Fruit fly (Drosophila melanogaster) whole organism, embryonic: Measurements from ENCODE around the gene RabX6.

Experiments used
- B-H2 ChIP-seq: fragments of 200-800 bp; sonication (Bioruptor generic); optimal IDR thresholded peaks from 2 replicates; lab custom pipeline; 2018; ENCODE audit warnings: missing biosample characterization, mild to moderate bottlenecking, missing genetic modification characterization
- C15 ChIP-seq: fragments of 200-800 bp; sonication (Bioruptor generic); IDR thresholded peaks from 3 replicates; pipeline ENCODE4 v1.3.6; 2022; ENCODE audit warnings: missing biosample characterization, missing genetic modification characterization
- CG10565 ChIP-seq: fragments of 200-800 bp; sonication (Bioruptor generic); optimal IDR thresholded peaks from 3 replicates; lab custom pipeline; 2016; ENCODE audit warnings: missing biosample characterization, mild to moderate bottlenecking, missing genetic modification characterization
- CG10979 ChIP-seq: fragments of 200-800 bp; sonication (Bioruptor generic); optimal IDR thresholded peaks from 2 replicates; lab custom pipeline; 2018; ENCODE audit warnings: missing biosample characterization, mild to moderate bottlenecking, missing genetic modification characterization, moderate library complexity
- CG14014 ChIP-seq: fragments of 200-800 bp; sonication (Bioruptor generic); IDR thresholded peaks from 2 replicates; pipeline ENCODE4 v1.3.6; 2022; ENCODE audit warnings: missing biosample characterization, missing genetic modification characterization
- CG14050 ChIP-seq: fragments of 200-800 bp; sonication (Bioruptor generic); IDR thresholded peaks from 3 replicates; pipeline ENCODE4 v1.3.6; 2022; ENCODE audit warnings: missing biosample characterization, missing genetic modification characterization
- CG16815 ChIP-seq: fragments of 200-800 bp; sonication (Bioruptor generic); optimal IDR thresholded peaks from 3 replicates; lab custom pipeline; 2017; ENCODE audit warnings: missing biosample characterization, mild to moderate bottlenecking, missing genetic modification characterization
- CG17359 ChIP-seq: fragments of 200-800 bp; sonication (Bioruptor generic); optimal IDR thresholded peaks from 3 replicates; lab custom pipeline; 2018; ENCODE audit warnings: missing biosample characterization, mild to moderate bottlenecking, missing genetic modification characterization, moderate library complexity
- CG2116 ChIP-seq: fragments of 200-800 bp; sonication (Bioruptor generic); optimal IDR thresholded peaks from 3 replicates; lab custom pipeline; 2018; ENCODE audit warnings: missing biosample characterization, mild to moderate bottlenecking, missing genetic modification characterization
- CG2120 ChIP-seq: fragments of 200-800 bp; sonication (Bioruptor generic); optimal IDR thresholded peaks from 3 replicates; lab custom pipeline; 2016; ENCODE audit warnings: missing biosample characterization, missing genetic modification characterization
- CG2199 ChIP-seq: fragments of 200-800 bp; sonication (Bioruptor generic); IDR thresholded peaks from 3 replicates; pipeline ENCODE4 v1.3.6; 2022; ENCODE audit warnings: missing biosample characterization, missing genetic modification characterization
- CG3995 ChIP-seq: fragments of 200-800 bp; sonication (Bioruptor generic); optimal IDR thresholded peaks from 3 replicates; lab custom pipeline; 2016; ENCODE audit warnings: missing biosample characterization, missing genetic modification characterization
- CG4404 ChIP-seq: fragments of 200-800 bp; sonication (Bioruptor generic); IDR thresholded peaks from 2 replicates; pipeline ENCODE4 v1.3.6; 2022; ENCODE audit warnings: missing biosample characterization, missing genetic modification characterization
- CG4820 ChIP-seq: fragments of 200-800 bp; sonication (Bioruptor generic); optimal IDR thresholded peaks from 3 replicates; lab custom pipeline; 2016; ENCODE audit warnings: missing biosample characterization, missing genetic modification characterization
- CG6175 ChIP-seq: fragments of 200-800 bp; sonication (Bioruptor generic); IDR thresholded peaks from 3 replicates; pipeline ENCODE4 v1.3.6; 2022; ENCODE audit warnings: missing biosample characterization, missing genetic modification characterization
- CG7839 ChIP-seq: fragments of 200-800 bp; sonication (Bioruptor generic); optimal IDR thresholded peaks from 3 replicates; lab custom pipeline; 2018; ENCODE audit warnings: missing biosample characterization, mild to moderate bottlenecking, missing genetic modification characterization, moderate library complexity
- CG9817 ChIP-seq: fragments of 200-800 bp; sonication (Bioruptor generic); optimal IDR thresholded peaks from 2 replicates; lab custom pipeline; 2018; ENCODE audit warnings: missing biosample characterization, mild to moderate bottlenecking, missing genetic modification characterization, moderate library complexity
- Chrac-16 ChIP-seq: fragments of 200-800 bp; sonication (Bioruptor generic); optimal IDR thresholded peaks from 3 replicates; lab custom pipeline; 2016; ENCODE audit warnings: missing biosample characterization, missing genetic modification characterization
- Dek ChIP-seq: fragments of 200-800 bp; sonication (Bioruptor generic); optimal IDR thresholded peaks from 3 replicates; lab custom pipeline; 2019; ENCODE audit warnings: missing biosample characterization, mild to moderate bottlenecking, missing genetic modification characterization, moderate library complexity
- HLH3B ChIP-seq: fragments of 200-800 bp; sonication (Bioruptor generic); IDR thresholded peaks from 2 replicates; pipeline ENCODE4 v1.3.6; 2022; ENCODE audit warnings: missing biosample characterization, missing genetic modification characterization
- Jarid2 ChIP-seq: fragments of 200-800 bp; sonication (Bioruptor generic); optimal IDR thresholded peaks from 3 replicates; lab custom pipeline; 2017; ENCODE audit warnings: mild to moderate bottlenecking, missing biosample characterization, missing genetic modification reagents, missing genetic modification characterization
- Max ChIP-seq: fragments of 200-800 bp; sonication (Bioruptor generic); optimal IDR thresholded peaks from 2 replicates; lab custom pipeline; 2016; ENCODE audit warnings: missing biosample characterization, mild to moderate bottlenecking, missing genetic modification characterization
- Oaz ChIP-seq: fragments of 200-800 bp; sonication (Bioruptor generic); IDR thresholded peaks from 2 replicates; pipeline ENCODE4 v1.3.6; 2022; ENCODE audit warnings: missing biosample characterization, missing genetic modification characterization
- Side ChIP-seq: fragments of 200-800 bp; sonication (Bioruptor generic); optimal IDR thresholded peaks from 2 replicates; lab custom pipeline; 2016; ENCODE audit warnings: missing biosample characterization, missing genetic modification characterization
- Sry-δ ChIP-seq: fragments of 200-800 bp; sonication (Bioruptor generic); optimal IDR thresholded peaks from 2 replicates; lab custom pipeline; 2016; ENCODE audit warnings: missing biosample characterization, missing genetic modification characterization
- Stat92E ChIP-seq, 3 experiments: fragments of >200 bp in 2 of 3; fragments of 200-800 bp in 1 of 3; sonication (Bioruptor generic) in 1 of 3; optimal IDR thresholded peaks; 2 replicates each; lab custom pipeline; 2017 to 2019; ENCODE audit warnings: missing biosample characterization in 3 of 3, missing genetic modification characterization in 3 of 3, mild to moderate bottlenecking in 1 of 3, moderate library complexity in 1 of 3
- ac ChIP-seq: fragments of 200-800 bp; sonication (Bioruptor generic); optimal IDR thresholded peaks from 3 replicates; lab custom pipeline; 2017; ENCODE audit warnings: missing biosample characterization, mild to moderate bottlenecking, missing genetic modification characterization
- ash1 ChIP-seq: fragments of 200-800 bp; sonication (Bioruptor generic); optimal IDR thresholded peaks from 2 replicates; lab custom pipeline; 2018; ENCODE audit warnings: missing biosample characterization, mild to moderate bottlenecking, missing genetic modification characterization
- cg ChIP-seq: fragments of 200-800 bp; sonication (Bioruptor generic); optimal IDR thresholded peaks from 3 replicates; lab custom pipeline; 2019; ENCODE audit warnings: missing biosample characterization, mild to moderate bottlenecking, missing genetic modification characterization, moderate library complexity
- crc ChIP-seq: fragments of 200-800 bp; sonication (Bioruptor generic); optimal IDR thresholded peaks from 2 replicates; lab custom pipeline; 2016; ENCODE audit warnings: missing biosample characterization, missing genetic modification characterization
- croc ChIP-seq: fragments of 200-800 bp; sonication (Bioruptor generic); conservative IDR thresholded peaks from 3 replicates; pipeline ENCODE4 v1.3.6; 2022; ENCODE audit warnings: missing biosample characterization, missing genetic modification characterization
- crol ChIP-seq: fragments of 200-800 bp; sonication (Bioruptor generic); IDR thresholded peaks from 2 replicates; pipeline ENCODE4 v1.3.6; 2022; ENCODE audit warnings: missing biosample characterization, missing genetic modification characterization
- da ChIP-seq: fragments of 200-800 bp; sonication (Bioruptor generic); optimal IDR thresholded peaks from 2 replicates; lab custom pipeline; 2016; ENCODE audit warnings: missing biosample characterization, missing genetic modification characterization
- eyg ChIP-seq: fragments of 200-800 bp; sonication (Bioruptor generic); optimal IDR thresholded peaks from 3 replicates; lab custom pipeline; 2016; ENCODE audit warnings: missing biosample characterization, missing genetic modification characterization
- gem ChIP-seq: fragments of 200-800 bp; sonication (Bioruptor generic); optimal IDR thresholded peaks from 2 replicates; lab custom pipeline; 2019; ENCODE audit warnings: missing biosample characterization, mild to moderate bottlenecking, missing genetic modification characterization, moderate library complexity
- grau ChIP-seq: fragments of 200-800 bp; optimal IDR thresholded peaks from 3 replicates; lab custom pipeline; 2019; ENCODE audit warnings: missing biosample characterization, mild to moderate bottlenecking, missing genetic modification characterization, moderate library complexity
- h ChIP-seq: fragments of >200 bp; optimal IDR thresholded peaks from 2 replicates; lab custom pipeline; 2017
- hb ChIP-seq: fragments of 200-800 bp; sonication (Bioruptor generic); IDR thresholded peaks from 3 replicates; pipeline ENCODE4 v1.3.6; 2022; ENCODE audit warnings: missing biosample characterization, missing genetic modification characterization; ENCODE audit not compliant: partially characterized antibody
- ken ChIP-seq: fragments of 200-800 bp; sonication (Bioruptor generic); IDR thresholded peaks from 3 replicates; pipeline ENCODE4 v1.3.6; 2022; ENCODE audit warnings: missing biosample characterization, missing genetic modification characterization
- lab ChIP-seq: fragments of 200-800 bp; sonication (Bioruptor generic); optimal IDR thresholded peaks from 3 replicates; lab custom pipeline; 2017; ENCODE audit warnings: missing biosample characterization, missing genetic modification characterization, mild to moderate bottlenecking, moderate library complexity, missing genetic modification reagents
- pan ChIP-seq, 4 experiments: fragments of >200 bp in 3 of 4; fragments of 200-800 bp in 1 of 4; sonication (Bioruptor generic) in 1 of 4; optimal IDR thresholded peaks in 3 of 4; IDR thresholded peaks in 1 of 4; 2 replicates each; pipeline versions ENCODE4 v1.3.6 to Lab custom; 2017 to 2022; ENCODE audit warnings: missing biosample characterization in 2 of 4, missing genetic modification characterization in 2 of 4, mixed read lengths in 1 of 4
- psq ChIP-seq: fragments of 200-800 bp; sonication (Bioruptor generic); optimal IDR thresholded peaks from 2 replicates; lab custom pipeline; 2017; ENCODE audit warnings: missing biosample characterization, missing genetic modification characterization
- row ChIP-seq: fragments of 200-800 bp; sonication (Bioruptor generic); IDR thresholded peaks from 3 replicates; pipeline ENCODE4 v1.3.6; 2022; ENCODE audit warnings: missing biosample characterization, missing genetic modification characterization
- sens ChIP-seq: fragments of 200-800 bp; sonication (Bioruptor generic); peaks from one replicate; lab custom pipeline; 2016; ENCODE audit warnings: missing biosample characterization, missing genetic modification characterization
- sim ChIP-seq: fragments of 200-800 bp; sonication (Bioruptor generic); IDR thresholded peaks from 2 replicates; pipeline ENCODE4 v1.3.6; 2022; ENCODE audit warnings: missing biosample characterization, missing genetic modification characterization
- ssp ChIP-seq: fragments of 200-800 bp; sonication (Bioruptor generic); IDR thresholded peaks from 2 replicates; pipeline ENCODE4 v1.3.6; 2022; ENCODE audit warnings: missing biosample characterization, missing genetic modification characterization
- toy ChIP-seq: fragments of 200-800 bp; sonication (Bioruptor generic); IDR thresholded peaks from 2 replicates; pipeline ENCODE4 v1.3.6; 2022; ENCODE audit warnings: missing biosample characterization, missing genetic modification characterization
- twi ChIP-seq: fragments of 200-800 bp; optimal IDR thresholded peaks from 2 replicates; lab custom pipeline; 2019; ENCODE audit warnings: missing biosample characterization, mild to moderate bottlenecking, missing genetic modification characterization, moderate library complexity
- tx ChIP-seq: fragments of 200-800 bp; sonication (Bioruptor generic); optimal IDR thresholded peaks from 2 replicates; lab custom pipeline; 2016; ENCODE audit warnings: missing biosample characterization, missing genetic modification characterization

RabX6 gene

dm6 chr3L:733174-733829, 43.0 kb downstream of the RabX6 start (continued):
- TF ChIP-seq CG14014 (no peak), sim (GFP tag; lab: Robert Waterston, UW) (no peak), crol (peak; percentile 41; the same call in 1 of the 2 replicates), CG9817 (tag; lab: Kevin White, UChicago) (no peak), CG10565 (GFP tag; lab: Kevin White, UChicago) (no peak), croc (GFP tag; lab: Robert Waterston, UW) (no peak), toy (no peak), ssp (GFP tag; lab: Robert Waterston, UW) (no peak), psq (GFP tag; lab: Kevin White, UChicago) (no peak), Stat92E (GFP tag; optimal IDR thresholded peaks at IDR 0.05; lab: Kevin White, UChicago) (peak in 1 of 3 experiments; percentile 95), ash1 (GFP tag; lab: Kevin White, UChicago) (no peak), eyg (no peak), CG2199 (GFP tag; lab: Robert Waterston, UW) (0 out of 3 replicates have a peak, but pooled peaks have one; percentile 53), CG6175 (GFP tag; lab: Robert Waterston, UW) (0 out of 3 replicates have a peak, but pooled peaks have one; percentile 54), gem (tag; lab: Kevin White, UChicago) (no peak), CG14050 (GFP tag; lab: Robert Waterston, UW) (no peak), Chrac-16 (no peak), CG2116 (no peak), h (no peak), pan (optimal IDR thresholded peaks at IDR 0.05; lab: Kevin White, UChicago) (no peak), pan (GFP tag; optimal IDR thresholded peaks at IDR 0.05 in 1 of 2, IDR thresholded peaks at IDR 0.05 in 1 of 2) (no peak), CG4404 (no peak), twi (peak; percentile 32), cg (GFP tag; lab: Kevin White, UChicago) (no peak), CG10979 (no peak), Max (GFP tag; lab: Kevin White, UChicago) (no peak), sens (GFP tag; lab: Kevin White, UChicago) (peak; percentile 46)

dm6 chr3L:733845-734697, 43.8 kb downstream of the RabX6 start:
- TF ChIP-seq lab (no peak), ac (GFP tag; lab: Kevin White, UChicago) (no peak), Oaz (GFP tag; lab: Robert Waterston, UW) (no peak), Sry-δ (GFP tag; lab: Kevin White, UChicago) (no peak), psq (GFP tag; lab: Kevin White, UChicago) (no peak), CG2120 (GFP tag; lab: Kevin White, UChicago) (peak; percentile 15), HLH3B (no peak), da (no peak), Dek (tag; lab: Kevin White, UChicago) (no peak), tx (GFP tag; lab: Kevin White, UChicago) (no peak), C15 (GFP tag; lab: Robert Waterston, UW) (no peak), B-H2 (GFP tag; lab: Kevin White, UChicago) (no peak), CG3995 (no peak), crc (GFP tag; lab: Kevin White, UChicago) (no peak), Jarid2 (no peak), ken (GFP tag; lab: Robert Waterston, UW) (no peak), hb (no peak), CG4820 (GFP tag; lab: Kevin White, UChicago) (peak; percentile 20), CG17359 (peak; percentile 11), CG16815 (GFP tag; lab: Kevin White, UChicago) (no peak), grau (tag; lab: Kevin White, UChicago) (peak; percentile 38), Side (no peak), row (GFP tag; lab: Robert Waterston, UW) (peak; percentile 37; the same call in 2 of the 3 replicates), CG7839 (tag; lab: Kevin White, UChicago) (peak; percentile 58)
